Fruit fly (Drosophila melanogaster) whole organism, embryonic: ENCODE results near the gene PEK.

Source experiments
- Bdp1 ChIP-seq: fragments of 200-800 bp; sonication (Bioruptor generic); optimal IDR thresholded peaks from 3 replicates; lab custom pipeline; 2016; ENCODE audit warnings: missing biosample characterization, missing genetic modification characterization
- CG10959 ChIP-seq: fragments of 200-800 bp; sonication (Bioruptor generic); IDR thresholded peaks from 2 replicates; pipeline ENCODE4 v1.3.6; 2022; ENCODE audit warnings: missing biosample characterization, missing genetic modification characterization
- CG11247 ChIP-seq: fragments of 200-800 bp; sonication (Bioruptor generic); IDR thresholded peaks from 2 replicates; pipeline ENCODE4 v1.3.6; 2022; ENCODE audit warnings: missing biosample characterization, missing genetic modification characterization
- CG13775 ChIP-seq: fragments of 200-800 bp; sonication (Bioruptor generic); optimal IDR thresholded peaks from 3 replicates; lab custom pipeline; 2017; ENCODE audit warnings: missing biosample characterization, mild to moderate bottlenecking, missing genetic modification characterization
- CG13894 ChIP-seq: fragments of 200-800 bp; sonication (Bioruptor generic); optimal IDR thresholded peaks from 3 replicates; lab custom pipeline; 2018; ENCODE audit warnings: missing biosample characterization, mild to moderate bottlenecking, missing genetic modification characterization, moderate library complexity
- CG17385 ChIP-seq: fragments of 200-800 bp; sonication (Bioruptor generic); optimal IDR thresholded peaks from 3 replicates; lab custom pipeline; 2018; ENCODE audit warnings: missing biosample characterization, mild to moderate bottlenecking, missing genetic modification characterization
- CG17802 ChIP-seq: fragments of 200-800 bp; sonication (Bioruptor generic); optimal IDR thresholded peaks from 2 replicates; lab custom pipeline; 2018; ENCODE audit warnings: missing biosample characterization, mild to moderate bottlenecking, missing genetic modification characterization, moderate library complexity
- CG17829 ChIP-seq: fragments of 200-800 bp; optimal IDR thresholded peaks from 2 replicates; lab custom pipeline; 2019; ENCODE audit warnings: missing biosample characterization, mild to moderate bottlenecking, missing genetic modification characterization, moderate library complexity
- CG1832 ChIP-seq: fragments of 200-800 bp; sonication (Bioruptor generic); optimal IDR thresholded peaks from 2 replicates; lab custom pipeline; 2017; ENCODE audit warnings: missing biosample characterization, mild to moderate bottlenecking, missing genetic modification characterization, inconsistent platforms
- CG2116 ChIP-seq: fragments of 200-800 bp; sonication (Bioruptor generic); optimal IDR thresholded peaks from 3 replicates; lab custom pipeline; 2018; ENCODE audit warnings: missing biosample characterization, mild to moderate bottlenecking, missing genetic modification characterization
- CG2199 ChIP-seq: fragments of 200-800 bp; sonication (Bioruptor generic); IDR thresholded peaks from 3 replicates; pipeline ENCODE4 v1.3.6; 2022; ENCODE audit warnings: missing biosample characterization, missing genetic modification characterization
- CG32767 ChIP-seq: fragments of 200-800 bp; sonication (Bioruptor generic); IDR thresholded peaks from 2 replicates; pipeline ENCODE4 v1.3.6; 2022; ENCODE audit warnings: missing biosample characterization, missing genetic modification characterization
- CG42726 ChIP-seq: fragments of 200-800 bp; sonication (Bioruptor generic); IDR thresholded peaks from 2 replicates; pipeline ENCODE4 v1.3.6; 2022; ENCODE audit warnings: missing biosample characterization, missing genetic modification characterization; ENCODE audit not compliant: partially characterized antibody
- CG4328 ChIP-seq: fragments of 200-800 bp; sonication (Bioruptor generic); optimal IDR thresholded peaks from 3 replicates; lab custom pipeline; 2017; ENCODE audit warnings: missing biosample characterization, missing genetic modification reagents, missing genetic modification characterization
- CG4360 ChIP-seq: fragments of 200-800 bp; sonication (Bioruptor generic); IDR thresholded peaks from 2 replicates; pipeline ENCODE4 v1.3.6; 2022; ENCODE audit warnings: missing biosample characterization, missing genetic modification characterization
- CG6689 ChIP-seq: fragments of 200-800 bp; sonication (Bioruptor generic); IDR thresholded peaks from 2 replicates; pipeline ENCODE4 v1.3.6; 2022; ENCODE audit warnings: missing biosample characterization, missing genetic modification characterization
- CG6765 ChIP-seq: fragments of 200-800 bp; sonication (Bioruptor generic); optimal IDR thresholded peaks from 3 replicates; lab custom pipeline; 2017; ENCODE audit warnings: missing biosample characterization, mild to moderate bottlenecking, missing genetic modification characterization
- CG6791 ChIP-seq: fragments of 200-800 bp; sonication (Bioruptor generic); IDR thresholded peaks from 3 replicates; pipeline ENCODE4 v1.3.6; 2022; ENCODE audit warnings: missing biosample characterization, missing genetic modification characterization; ENCODE audit not compliant: partially characterized antibody
- CG7839 ChIP-seq: fragments of 200-800 bp; sonication (Bioruptor generic); optimal IDR thresholded peaks from 3 replicates; lab custom pipeline; 2018; ENCODE audit warnings: missing biosample characterization, mild to moderate bottlenecking, missing genetic modification characterization, moderate library complexity
- CG8359 ChIP-seq: fragments of 200-800 bp; sonication (Bioruptor generic); optimal IDR thresholded peaks from 2 replicates; lab custom pipeline; 2017; ENCODE audit warnings: missing biosample characterization, mild to moderate bottlenecking, missing genetic modification characterization, borderline replicate concordance
- CG9215 ChIP-seq: fragments of 200-800 bp; sonication (Bioruptor generic); IDR thresholded peaks from 2 replicates; pipeline ENCODE4 v1.3.6; 2022; ENCODE audit warnings: missing biosample characterization, missing genetic modification characterization
- CTCF ChIP-seq: fragments of 200-800 bp; sonication (Bioruptor generic); optimal IDR thresholded peaks from 2 replicates; lab custom pipeline; 2017; ENCODE audit warnings: missing biosample characterization, mild to moderate bottlenecking, missing genetic modification characterization, moderate library complexity
- Deaf1 ChIP-seq: fragments of 200-800 bp; optimal IDR thresholded peaks from 3 replicates; lab custom pipeline; 2019; ENCODE audit warnings: missing biosample characterization, mild to moderate bottlenecking, missing genetic modification characterization, moderate library complexity
- Dfd ChIP-seq, 2 experiments: fragments of >200 bp; optimal IDR thresholded peaks; 2 replicates each; lab custom pipeline; 2017; ENCODE audit warnings: missing biosample characterization in 2 of 2, missing genetic modification characterization in 2 of 2
- Dref ChIP-seq: fragments of 200-800 bp; sonication (Bioruptor generic); IDR thresholded peaks from 2 replicates; pipeline ENCODE4 v1.3.6; 2022; ENCODE audit warnings: missing biosample characterization, missing genetic modification characterization
- Elba2 ChIP-seq: fragments of 200-800 bp; sonication (Bioruptor generic); optimal IDR thresholded peaks from 3 replicates; lab custom pipeline; 2016; ENCODE audit warnings: missing biosample characterization, missing genetic modification characterization
- Hmx ChIP-seq: fragments of 200-800 bp; sonication (Bioruptor generic); optimal IDR thresholded peaks from 2 replicates; lab custom pipeline; 2016; ENCODE audit warnings: missing biosample characterization, missing genetic modification characterization
- Myb ChIP-seq: fragments of 200-800 bp; sonication (Bioruptor generic); optimal IDR thresholded peaks from 2 replicates; lab custom pipeline; 2016; ENCODE audit warnings: missing biosample characterization, missing genetic modification characterization
- Nf-YA ChIP-seq: fragments of 200-800 bp; sonication (Bioruptor generic); IDR thresholded peaks from 2 replicates; pipeline ENCODE4 v1.3.6; 2022; ENCODE audit warnings: missing biosample characterization, missing genetic modification characterization
- Pdp1 ChIP-seq, 2 experiments: fragments of 200-800 bp; sonication (Bioruptor generic); optimal IDR thresholded peaks; 3 replicates each; lab custom pipeline; 2016; ENCODE audit warnings: missing biosample characterization in 2 of 2, missing genetic modification characterization in 2 of 2, mild to moderate bottlenecking in 1 of 2, moderate library complexity in 1 of 2
- Side ChIP-seq: fragments of 200-800 bp; sonication (Bioruptor generic); optimal IDR thresholded peaks from 2 replicates; lab custom pipeline; 2016; ENCODE audit warnings: missing biosample characterization, missing genetic modification characterization
- Sin3A ChIP-seq: fragments of >200 bp; optimal IDR thresholded peaks from 2 replicates; lab custom pipeline; 2018
- Sox102F ChIP-seq: fragments of 200-800 bp; sonication (Bioruptor generic); optimal IDR thresholded peaks from 2 replicates; lab custom pipeline; 2018; ENCODE audit warnings: missing biosample characterization, mild to moderate bottlenecking, missing genetic modification characterization, moderate library complexity
- Ssrp ChIP-seq: fragments of 200-800 bp; sonication (Bioruptor generic); optimal IDR thresholded peaks from 2 replicates; lab custom pipeline; 2018; ENCODE audit warnings: missing biosample characterization, mild to moderate bottlenecking, missing genetic modification characterization, moderate library complexity
- Vsx1 ChIP-seq: fragments of 200-800 bp; sonication (Bioruptor generic); optimal IDR thresholded peaks from 2 replicates; lab custom pipeline; 2017; ENCODE audit warnings: missing biosample characterization, mild to moderate bottlenecking, missing genetic modification characterization, missing genetic modification reagents
- bigmax ChIP-seq: fragments of 200-800 bp; sonication (Bioruptor generic); optimal IDR thresholded peaks from 2 replicates; lab custom pipeline; 2018; ENCODE audit warnings: missing biosample characterization, mild to moderate bottlenecking, missing genetic modification characterization
- cad ChIP-seq: fragments of >200 bp; optimal IDR thresholded peaks from 2 replicates; lab custom pipeline; 2017; ENCODE audit warnings: missing biosample characterization, missing genetic modification characterization
- chm ChIP-seq: fragments of 200-800 bp; sonication (Bioruptor generic); IDR thresholded peaks from 2 replicates; pipeline ENCODE4 v1.3.6; 2022; ENCODE audit warnings: missing biosample characterization, missing genetic modification characterization
- chn ChIP-seq: fragments of 200-800 bp; sonication (Bioruptor generic); optimal IDR thresholded peaks from 2 replicates; lab custom pipeline; 2016; ENCODE audit warnings: missing biosample characterization, missing genetic modification characterization
- croc ChIP-seq: fragments of 200-800 bp; sonication (Bioruptor generic); conservative IDR thresholded peaks from 3 replicates; pipeline ENCODE4 v1.3.6; 2022; ENCODE audit warnings: missing biosample characterization, missing genetic modification characterization
- dan ChIP-seq: fragments of 200-800 bp; sonication (Bioruptor generic); IDR thresholded peaks from 2 replicates; pipeline ENCODE4 v1.3.6; 2022; ENCODE audit warnings: missing biosample characterization, missing genetic modification characterization
- danr ChIP-seq: fragments of 200-800 bp; sonication (Bioruptor generic); IDR thresholded peaks from 2 replicates; pipeline ENCODE4 v1.3.6; 2022; ENCODE audit warnings: missing biosample characterization, missing genetic modification characterization
- ems ChIP-seq: fragments of 200-800 bp; sonication (Bioruptor generic); optimal IDR thresholded peaks from 3 replicates; lab custom pipeline; 2016; ENCODE audit warnings: missing biosample characterization, missing genetic modification characterization
- gsb ChIP-seq: fragments of 200-800 bp; sonication (Bioruptor generic); IDR thresholded peaks from 2 replicates; pipeline ENCODE4 v1.3.6; 2022; ENCODE audit warnings: missing biosample characterization, missing genetic modification characterization
- ind ChIP-seq: fragments of 200-800 bp; sonication (Bioruptor generic); optimal IDR thresholded peaks from 3 replicates; lab custom pipeline; 2016; ENCODE audit warnings: missing biosample characterization, missing genetic modification characterization
- jigr1 ChIP-seq: fragments of 200-800 bp; sonication (Bioruptor generic); IDR thresholded peaks from 3 replicates; pipeline ENCODE4 v1.3.6; 2022; ENCODE audit warnings: missing biosample characterization, missing genetic modification characterization
- jumu ChIP-seq: fragments of 200-800 bp; sonication (Bioruptor generic); optimal IDR thresholded peaks from 3 replicates; lab custom pipeline; 2016; ENCODE audit warnings: missing biosample characterization, missing genetic modification characterization
- knrl ChIP-seq: fragments of 200-800 bp; sonication (Bioruptor generic); IDR thresholded peaks from 3 replicates; pipeline ENCODE4 v1.3.6; 2022; ENCODE audit warnings: missing biosample characterization, missing genetic modification characterization; ENCODE audit not compliant: partially characterized antibody
- so ChIP-seq: fragments of 200-800 bp; sonication (Bioruptor generic); IDR thresholded peaks from 3 replicates; pipeline ENCODE4 v1.3.6; 2022; ENCODE audit warnings: missing biosample characterization, missing genetic modification characterization
- ssp ChIP-seq: fragments of 200-800 bp; sonication (Bioruptor generic); IDR thresholded peaks from 2 replicates; pipeline ENCODE4 v1.3.6; 2022; ENCODE audit warnings: missing biosample characterization, missing genetic modification characterization
- stwl ChIP-seq: fragments of 200-800 bp; sonication (Bioruptor generic); optimal IDR thresholded peaks from 3 replicates; lab custom pipeline; 2018; ENCODE audit warnings: missing biosample characterization, mild to moderate bottlenecking, missing genetic modification characterization, moderate library complexity
- tna ChIP-seq: fragments of 200-800 bp; sonication (Bioruptor generic); IDR thresholded peaks from 2 replicates; pipeline ENCODE4 v1.3.6; 2022; ENCODE audit warnings: missing biosample characterization, missing genetic modification characterization; ENCODE audit not compliant: partially characterized antibody
- wor ChIP-seq: fragments of 200-800 bp; sonication (Bioruptor generic); IDR thresholded peaks from 2 replicates; pipeline ENCODE4 v1.3.6; 2022; ENCODE audit warnings: missing biosample characterization, missing genetic modification characterization

Gene PEK

DNA sequence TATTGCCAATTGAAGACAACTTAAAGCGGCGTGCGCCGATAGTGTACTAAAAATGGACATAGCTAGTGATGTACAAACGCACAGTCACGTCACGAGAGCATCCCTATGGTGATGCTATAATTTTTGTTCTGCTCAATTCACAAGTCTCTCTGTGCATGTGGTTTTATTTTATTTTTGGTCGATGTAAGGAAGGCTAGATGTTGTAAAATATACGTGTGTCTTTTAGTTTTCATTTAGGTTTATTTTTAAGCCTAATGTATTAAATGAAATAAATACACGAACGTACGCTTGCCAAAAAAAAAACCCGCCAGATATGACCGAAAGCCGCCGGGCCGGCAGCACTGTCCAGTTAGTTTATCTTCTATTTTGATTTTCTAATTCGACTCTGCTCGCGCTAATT, 10.0 kb upstream of the PEK start, which contains the start of the genes CG45100, HDAC3 and Hcs (continued):
- no peak for TF ChIP-seq danr
- TF ChIP-seq CG1832 (GFP tag; lab: Kevin White, UChicago): no peak
- peak in 1 of 2 experiments; percentile 48 for TF ChIP-seq Pdp1 (GFP tag; optimal IDR thresholded peaks at IDR 0.05; lab: Kevin White, UChicago)
- no peak for TF ChIP-seq Vsx1 (GFP tag; lab: Kevin White, UChicago)
- no peak for TF ChIP-seq cad
- no peak for TF ChIP-seq Ssrp (tag; lab: Kevin White, UChicago)
- TF ChIP-seq knrl (GFP tag; lab: Robert Waterston, UW): peak; percentile 95
- no peak for TF ChIP-seq CG2199 (GFP tag; lab: Robert Waterston, UW)
- no peak for TF ChIP-seq croc
- no peak for TF ChIP-seq stwl (tag; lab: Kevin White, UChicago)
- TF ChIP-seq bigmax: no peak
- TF ChIP-seq CG13894: no peak
- TF ChIP-seq CG42726 (GFP tag; lab: Robert Waterston, UW): peak; percentile 50
- TF ChIP-seq Sox102F (GFP tag; lab: Kevin White, UChicago): no peak
- no peak for TF ChIP-seq CTCF
- peak; percentile 28 for TF ChIP-seq Side
- no peak for TF ChIP-seq CG4360
- TF ChIP-seq CG32767 (GFP tag; lab: Robert Waterston, UW): no peak
- TF ChIP-seq Sin3A (lab: Kevin White, UChicago): peak; percentile 89
- no peak for TF ChIP-seq CG17385 (GFP tag; lab: Kevin White, UChicago)
- TF ChIP-seq dan (GFP tag; lab: Robert Waterston, UW): no peak
- TF ChIP-seq jumu (GFP tag; lab: Kevin White, UChicago): peak; percentile 64
- TF ChIP-seq Hmx: no peak
- peak; percentile 38 for TF ChIP-seq chn
- no peak for TF ChIP-seq Nf-YA
- TF ChIP-seq CG9215 (GFP tag; lab: Robert Waterston, UW): peak; percentile 52
- no peak for TF ChIP-seq jigr1 (GFP tag; lab: Robert Waterston, UW)
- TF ChIP-seq CG6791 (GFP tag; lab: Robert Waterston, UW): peak; percentile 85
- TF ChIP-seq chm (GFP tag; lab: Robert Waterston, UW): no peak
- no peak for TF ChIP-seq CG17802
- TF ChIP-seq ems (GFP tag; lab: Kevin White, UChicago): peak; percentile 50
- peak; percentile 57 for TF ChIP-seq CG13775
- TF ChIP-seq gsb (GFP tag; lab: Robert Waterston, UW): no peak
- TF ChIP-seq Dref (GFP tag; lab: Robert Waterston, UW): peak; percentile 36
- no peak for TF ChIP-seq so (GFP tag; lab: Robert Waterston, UW)
- no peak for TF ChIP-seq CG10959 (GFP tag; lab: Robert Waterston, UW)
- TF ChIP-seq CG17829 (tag; lab: Kevin White, UChicago): peak; percentile 12
- TF ChIP-seq CG4328 (GFP tag; lab: Kevin White, UChicago): no peak
- TF ChIP-seq wor (GFP tag; lab: Robert Waterston, UW): no peak
- TF ChIP-seq ssp (GFP tag; lab: Robert Waterston, UW): no peak
- no peak for TF ChIP-seq Deaf1 (tag; lab: Kevin White, UChicago)
- TF ChIP-seq CG7839: no peak
- TF ChIP-seq CG8359: no peak
- no peak for TF ChIP-seq Dfd (GFP tag; optimal IDR thresholded peaks at IDR 0.05; lab: Kevin White, UChicago)
- TF ChIP-seq CG6765 (GFP tag; lab: Kevin White, UChicago): no peak
- peak; percentile 81 for TF ChIP-seq tna (GFP tag; lab: Robert Waterston, UW)
- TF ChIP-seq Myb (GFP tag; lab: Kevin White, UChicago): peak; percentile 43
- peak; percentile 50 for TF ChIP-seq ind (GFP tag; lab: Kevin White, UChicago)
- no peak for TF ChIP-seq CG11247 (GFP tag; lab: Robert Waterston, UW)
- TF ChIP-seq CG6689 (GFP tag; lab: Robert Waterston, UW): no peak; the same call in 1 of the 2 replicates
- peak; percentile 48 for TF ChIP-seq CG2116 (GFP tag; lab: Kevin White, UChicago)
- peak; percentile 4 for TF ChIP-seq Bdp1
- TF ChIP-seq Elba2 (GFP tag; lab: Kevin White, UChicago): peak; percentile 79
